Fruit fly (Drosophila melanogaster): Measurements from ENCODE around the gene GCS1.

The GCS1 gene

DNA sequence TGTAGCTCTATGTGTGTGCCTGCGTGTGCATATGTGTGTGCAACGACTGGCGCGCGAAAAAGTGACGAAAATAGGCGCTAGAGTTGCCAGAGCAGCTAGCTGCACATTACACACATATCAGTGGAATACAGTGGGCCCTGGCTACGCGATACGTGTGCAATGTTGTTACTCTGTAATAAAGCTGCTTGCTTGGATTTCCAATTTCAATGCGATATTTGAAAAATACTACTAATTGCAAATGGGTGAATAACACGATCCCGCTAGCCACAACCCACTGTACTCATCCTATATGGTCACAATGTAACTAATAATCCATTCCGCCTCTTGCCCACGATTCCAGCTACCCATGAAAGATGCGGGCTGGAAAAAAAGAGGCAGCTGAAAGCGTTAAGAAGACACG is 3.5 kb upstream of the GCS1 start (continued):
- TF ChIP-seq Tbp (GFP tag; optimal IDR thresholded peaks at IDR 0.05) (no peak), Sry-δ (GFP tag; optimal IDR thresholded peaks at IDR 0.05) (peak; percentile 41), CG6689 (GFP tag; IDR thresholded peaks at IDR 0.05) (peak; percentile 94), CG3281 (GFP tag; optimal IDR thresholded peaks at IDR 0.05) (peak; percentile 89), CG30403 (GFP tag; optimal IDR thresholded peaks at IDR 0.05) (peak; percentile 92), YL-1 (GFP tag; optimal IDR thresholded peaks at IDR 0.05) (peak; percentile 1), CG15073 (GFP tag; optimal IDR thresholded peaks at IDR 0.05) (peak; percentile 75), knrl (GFP tag; IDR thresholded peaks at IDR 0.05; ENCODE audit: partially characterized antibody) (no peak), dati (GFP tag; IDR thresholded peaks at IDR 0.05) (peak; percentile 87), oc (tag; optimal IDR thresholded peaks at IDR 0.05) (peak; percentile 92), slou (GFP tag; optimal IDR thresholded peaks at IDR 0.05) (peak; percentile 74), Aef1 (GFP tag; IDR thresholded peaks at IDR 0.05) (peak; percentile 95), fd3F (GFP tag; optimal IDR thresholded peaks at IDR 0.05) (peak; percentile 86), bigmax (GFP tag; optimal IDR thresholded peaks at IDR 0.05) (peak; percentile 41), CG12659 (GFP tag; optimal IDR thresholded peaks at IDR 0.05) (peak; percentile 94), ac (GFP tag; optimal IDR thresholded peaks at IDR 0.05) (peak; percentile 66), Adf1 (GFP tag; IDR thresholded peaks at IDR 0.05) (peak; percentile 47), unpg (GFP tag; optimal IDR thresholded peaks at IDR 0.05) (peak; percentile 95), pros (GFP tag; optimal IDR thresholded peaks at IDR 0.05) (peak; percentile 10), CG5245 (GFP tag; optimal IDR thresholded peaks at IDR 0.05) (peak; percentile 91), Usf (GFP tag; optimal IDR thresholded peaks at IDR 0.05) (peak; percentile 87), CG18476 (GFP tag; optimal IDR thresholded peaks at IDR 0.05) (peak; percentile 85), Nf-YC (tag; optimal IDR thresholded peaks at IDR 0.05) (peak; percentile 76), Scr (GFP tag; IDR thresholded peaks at IDR 0.05; ENCODE audit: partially characterized antibody) (no peak), CG7357 (GFP tag; IDR thresholded peaks at IDR 0.05) (peak; percentile 87), exex (tag; optimal IDR thresholded peaks at IDR 0.05) (no peak), CG10267 (tag; optimal IDR thresholded peaks at IDR 0.05) (peak; percentile 72), CG9932 (GFP tag; IDR thresholded peaks at IDR 0.05) (peak; percentile 94), fd102C (GFP tag; optimal IDR thresholded peaks at IDR 0.05) (no peak), Hr3 (GFP tag; optimal IDR thresholded peaks at IDR 0.05) (peak; percentile 89), CG10209 (GFP tag; optimal IDR thresholded peaks at IDR 0.05) (peak; percentile 89), CG12219 (GFP tag; optimal IDR thresholded peaks at IDR 0.05) (peak; percentile 95), CG16779 (GFP tag; IDR thresholded peaks at IDR 0.05) (peak; percentile 94), psq (GFP tag; optimal IDR thresholded peaks at IDR 0.05) (peak; percentile 61), sc (optimal IDR thresholded peaks at IDR 0.05) (no peak), sc (GFP tag; optimal IDR thresholded peaks at IDR 0.05) (peak; percentile 74), Myb (GFP tag; optimal IDR thresholded peaks at IDR 0.05) (peak; percentile 82), CG12236 (GFP tag; optimal IDR thresholded peaks at IDR 0.05) (peak; percentile 76), CG11456 (GFP tag; IDR thresholded peaks at IDR 0.05) (peak; percentile 97), Atf6 (GFP tag; IDR thresholded peaks at IDR 0.05) (peak; percentile 92), stwl (tag; optimal IDR thresholded peaks at IDR 0.05) (peak; percentile 6), Pdp1 (GFP tag; optimal IDR thresholded peaks at IDR 0.05) (peak; percentile 92 to 93), Xrp1 (GFP tag; IDR thresholded peaks at IDR 0.05) (peak; percentile 94), Mad (GFP tag; optimal IDR thresholded peaks at IDR 0.05) (peak; percentile 85), CG14965 (GFP tag; optimal IDR thresholded peaks at IDR 0.05; ENCODE audit: borderline replicate concordance) (peak; percentile 53), salm (tag; optimal IDR thresholded peaks at IDR 0.05) (peak; percentile 86), CG6683 (GFP tag; optimal IDR thresholded peaks at IDR 0.05) (peak; percentile 76), CG1024 (GFP tag; IDR thresholded peaks at IDR 0.05) (peak; percentile 93), CG7271 (tag; optimal IDR thresholded peaks at IDR 0.05) (peak; percentile 54), hbn (GFP tag; IDR thresholded peaks at IDR 0.05; ENCODE audit: partially characterized antibody) (no peak), Dll (GFP tag; IDR thresholded peaks at IDR 0.05; ENCODE audit: partially characterized antibody) (no peak)
